Fruit fly (Drosophila melanogaster): Measurements from ENCODE around the gene CG2924.
A peak's percentile ranks its signal among the peaks of the same experiment; 100 is the strongest.

The CG2924 gene

DNA sequence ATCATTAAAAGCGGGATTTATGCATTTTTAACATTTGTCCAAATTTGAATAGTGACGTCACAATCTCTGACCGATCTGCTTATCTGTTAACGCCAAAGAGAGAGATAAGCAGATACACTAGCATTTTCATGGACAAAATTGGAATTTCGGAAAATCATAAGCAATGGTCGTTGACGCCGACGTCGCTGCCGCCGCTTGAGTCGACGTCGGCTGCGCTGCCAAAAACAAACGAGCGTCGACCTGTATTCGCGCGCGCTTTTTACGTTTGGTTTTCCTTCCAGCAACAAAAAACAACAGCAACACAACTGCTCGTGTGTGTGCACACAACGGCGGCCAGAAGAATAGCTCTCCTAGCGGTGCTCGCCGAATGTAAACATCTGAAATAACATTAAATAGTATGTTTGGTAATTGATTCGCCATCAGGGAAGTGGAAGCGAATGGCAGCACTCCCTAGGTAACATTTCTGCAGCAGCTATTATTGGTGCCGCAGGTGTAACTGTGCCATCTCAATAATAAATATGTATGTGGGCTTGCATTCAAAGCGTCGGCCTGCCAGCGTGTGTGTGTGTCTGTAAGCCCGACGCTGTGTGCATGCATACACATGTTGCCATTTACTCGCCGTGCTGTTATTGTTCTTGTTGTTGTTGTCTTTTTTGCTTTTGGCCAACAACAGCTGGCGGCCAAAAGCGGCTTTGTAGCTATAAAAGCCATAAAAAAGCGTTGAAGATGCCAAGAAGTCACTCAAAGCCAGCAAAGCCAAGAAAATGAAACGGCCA lies 29.9 kb upstream of the CG2924 start:
- peak; percentile 89 for TF ChIP-seq noc (tag; optimal IDR thresholded peaks at IDR 0.05)

dm6 chrX:2298708-2299370 lies 28.3 kb upstream of the CG2924 start:
- no peak for TF ChIP-seq noc (tag; optimal IDR thresholded peaks at IDR 0.05)

dm6 chrX:2297428-2298200 lies 27.1 kb upstream of the CG2924 start:
- TF ChIP-seq noc (tag; optimal IDR thresholded peaks at IDR 0.05): peak; percentile 94

DNA sequence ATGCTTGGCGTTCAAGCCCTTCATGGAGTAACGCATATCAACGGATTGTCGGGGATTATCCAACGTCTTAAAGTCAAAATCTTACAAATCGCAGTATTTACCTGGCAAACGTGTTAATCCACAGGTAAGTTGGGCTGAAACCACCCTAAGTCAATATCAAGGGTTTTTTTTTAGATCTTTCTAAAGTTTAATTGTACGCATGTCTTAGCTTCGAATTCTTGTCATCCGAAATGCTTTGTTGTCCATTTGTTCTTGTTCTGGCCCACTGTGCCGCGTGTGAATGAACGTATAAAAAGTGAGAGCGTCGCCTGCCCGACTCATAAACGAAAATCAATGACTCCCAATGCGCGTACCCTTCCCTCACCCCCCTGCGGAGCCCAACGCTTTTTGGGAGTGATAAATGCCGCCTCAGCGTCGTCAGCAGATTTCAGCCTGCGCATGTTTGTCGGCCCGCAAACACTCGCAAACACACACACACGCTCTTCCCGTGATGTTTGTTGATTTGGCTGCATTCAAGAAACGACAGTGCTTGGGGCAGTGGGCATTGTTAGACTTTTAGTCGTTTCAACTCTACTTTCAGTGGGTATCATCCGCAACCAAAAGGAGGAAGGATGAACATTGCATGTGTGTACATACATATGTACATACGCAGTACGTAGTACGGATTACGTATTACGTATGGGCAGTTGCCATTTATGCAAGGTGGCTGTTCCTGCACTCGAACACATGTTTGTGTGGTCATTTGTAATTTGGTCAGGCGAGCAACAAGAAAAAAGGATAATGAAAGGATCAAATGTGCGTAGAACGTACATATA lies 25.9 kb upstream of the CG2924 start:
- TF ChIP-seq noc (tag; optimal IDR thresholded peaks at IDR 0.05): peak; percentile 94

dm6 chrX:2295435-2296229 lies 25.1 kb upstream of the CG2924 start, which contains the start of gene Raf:
TSS of gene Raf (plus strand) at chrX:2295466.
- TF ChIP-seq noc (tag; optimal IDR thresholded peaks at IDR 0.05): peak; percentile 2

- TF ChIP-seq noc (tag; optimal IDR thresholded peaks at IDR 0.05): no peak
Measured at dm6 chrX:2294474-2295434, 24.2 kb upstream of the CG2924 start.

DNA sequence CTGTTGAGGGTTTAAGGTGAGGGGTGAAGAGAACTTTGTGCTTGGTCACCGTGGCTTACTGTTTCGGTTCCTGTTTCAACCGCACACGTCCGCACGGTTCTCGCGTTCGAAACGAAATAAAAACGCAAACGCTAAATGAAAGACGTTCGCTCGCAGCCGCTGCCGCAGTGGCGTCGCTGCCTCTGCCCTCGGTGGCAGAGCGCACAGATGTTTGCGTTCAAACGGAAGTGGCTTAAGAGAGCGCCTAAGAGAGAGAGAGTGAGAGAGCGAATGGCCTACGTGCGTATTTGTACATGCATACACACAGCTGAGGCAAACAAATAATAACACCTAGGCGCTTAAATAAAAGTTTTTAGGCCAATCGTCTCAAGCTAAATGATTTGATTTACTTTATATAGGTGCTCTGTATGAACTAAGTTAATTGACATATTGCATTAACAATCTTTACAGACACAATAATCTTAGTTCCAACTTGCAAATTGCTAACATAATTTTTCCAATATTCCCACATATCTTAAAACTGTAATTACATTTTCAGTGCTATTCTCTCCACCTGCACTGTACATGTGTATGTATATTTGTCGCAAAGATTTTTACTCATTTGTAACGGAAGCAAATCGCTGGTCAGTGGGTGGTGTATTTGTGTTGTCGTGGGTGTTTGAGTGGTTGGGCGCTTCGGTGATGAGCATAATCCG lies 22.9 kb upstream of the CG2924 start, which contains the start of gene CG2865:
TSS of gene CG2865 (minus strand) at position 118 of the 695 bp plus-strand sequence.
- TF ChIP-seq noc (tag; optimal IDR thresholded peaks at IDR 0.05): peak; percentile 98

DNA sequence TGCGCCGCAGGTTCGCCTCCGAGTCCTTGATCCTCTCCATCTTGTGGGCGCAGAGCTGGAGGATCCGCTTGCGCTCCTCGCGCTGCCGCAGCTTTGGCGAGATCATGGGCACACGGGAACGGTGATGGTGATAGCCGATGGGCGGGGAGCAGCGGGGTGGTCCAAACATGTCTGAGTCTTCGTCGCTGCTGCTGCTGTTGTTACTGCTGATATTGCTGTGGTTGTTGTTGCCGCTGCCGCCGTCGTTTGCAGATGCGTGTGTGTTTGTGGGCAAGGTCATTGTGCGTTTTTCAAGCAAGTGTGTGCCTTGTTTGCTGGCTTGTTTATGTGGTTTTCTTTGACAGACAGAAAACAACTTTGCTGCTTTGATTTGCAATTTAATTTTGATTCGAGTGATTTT lies 21.8 kb upstream of the CG2924 start:
- no peak for TF ChIP-seq noc (tag; optimal IDR thresholded peaks at IDR 0.05)

DNA sequence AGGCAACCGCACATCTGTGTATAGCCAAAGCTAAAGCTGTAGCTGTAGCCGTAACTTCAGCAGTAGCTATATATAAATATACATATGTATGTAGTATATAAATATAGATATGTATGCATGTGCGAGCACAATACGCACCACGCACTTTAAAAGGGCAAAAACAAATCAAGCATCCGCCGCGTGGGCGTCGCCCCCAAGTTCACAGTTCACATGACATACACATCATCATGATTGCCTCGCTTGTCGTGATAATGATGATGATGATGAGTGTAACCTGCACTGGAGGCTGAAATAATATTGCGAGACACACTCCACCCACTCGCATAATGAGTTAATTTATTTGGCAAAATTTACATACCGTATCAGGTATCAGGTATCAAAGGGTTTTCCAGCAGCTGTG lies 20.5 kb upstream of the CG2924 start:
- TF ChIP-seq noc (tag; optimal IDR thresholded peaks at IDR 0.05): no peak

DNA sequence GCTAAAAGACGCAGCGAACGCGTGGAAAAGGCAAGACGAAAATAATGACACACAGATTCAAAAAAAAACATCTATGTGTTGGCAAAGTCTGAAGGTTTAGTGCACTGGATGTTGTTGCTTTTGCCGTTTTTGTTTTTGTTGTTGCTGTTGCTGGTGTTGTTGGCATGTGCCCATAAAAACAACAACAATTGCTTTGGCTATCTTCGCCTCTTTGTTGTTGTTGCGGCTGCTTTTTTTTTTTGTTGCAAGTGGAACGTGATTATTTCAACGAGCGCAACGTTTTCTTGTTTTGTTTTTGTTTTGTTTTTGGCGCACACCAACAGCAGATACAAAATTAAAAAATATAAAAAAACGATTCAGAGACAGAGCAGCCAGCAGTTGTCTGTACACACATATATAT lies 18.6 kb upstream of the CG2924 start:
- no peak for TF ChIP-seq noc (tag; optimal IDR thresholded peaks at IDR 0.05)

DNA sequence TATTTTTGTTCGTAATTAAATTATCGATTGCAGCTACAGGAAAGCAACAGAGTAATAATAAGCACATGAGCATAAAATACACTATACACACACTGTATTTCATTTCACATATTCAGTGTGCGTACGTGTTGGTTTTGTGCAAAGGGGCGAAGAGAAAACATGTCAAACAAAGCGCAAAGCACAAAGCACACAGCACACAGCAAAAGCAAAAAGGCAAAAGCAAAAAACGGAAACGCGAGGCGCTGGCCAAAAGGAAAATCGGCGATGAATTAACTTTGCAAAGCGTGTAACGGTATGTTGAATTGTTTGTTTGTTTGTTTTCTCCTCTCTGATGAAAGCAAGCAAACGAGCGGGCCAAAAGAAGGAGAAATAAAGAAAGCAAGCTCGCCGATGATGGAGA lies 17.8 kb upstream of the CG2924 start:
- TF ChIP-seq noc (tag; optimal IDR thresholded peaks at IDR 0.05): no peak

- TF ChIP-seq noc (tag; optimal IDR thresholded peaks at IDR 0.05): no peak
Measured at dm6 chrX:2286985-2287384, 16.4 kb upstream of the CG2924 start.

- peak; percentile 34 for TF ChIP-seq noc (tag; optimal IDR thresholded peaks at IDR 0.05)
Measured at dm6 chrX:2286255-2286654, 15.7 kb upstream of the CG2924 start.
